Fruit fly (Drosophila melanogaster): ENCODE results near the gene CG32318.
"Not testable (repeated sequence)": the region's sequence is repeated elsewhere in the genome, so short reads cannot be mapped to it uniquely, and the experiment has no call there.

Gene CG32318

dm6 chr3L:1251712-1252111 is 5.0 kb upstream of the CG32318 start, which contains the start of the genes CG9130 and CG9133:
Gene CG9130 (plus strand): TSS chr3L:1252012.
Gene CG9133 (plus strand): TSS chr3L:1252012.
- TF ChIP-seq ttk (optimal IDR thresholded peaks at IDR 0.05) (no peak), h (optimal IDR thresholded peaks at IDR 0.05) (no peak)

dm6 chr3L:1250396-1250795 is 3.7 kb upstream of the CG32318 start, which contains the start of gene Bfc:
Gene Bfc (plus strand): TSS chr3L:1250696.
- TF ChIP-seq Myc (optimal IDR thresholded peaks at IDR 0.05) = no peak
- TF ChIP-seq insv (optimal IDR thresholded peaks at IDR 0.05) = no peak
- no peak for TF ChIP-seq ttk (optimal IDR thresholded peaks at IDR 0.05)
- TF ChIP-seq psq (optimal IDR thresholded peaks at IDR 0.05) = no peak
- no peak for TF ChIP-seq Sin3A (optimal IDR thresholded peaks at IDR 0.05)
- no peak for TF ChIP-seq h (optimal IDR thresholded peaks at IDR 0.05)

dm6 chr3L:1247627-1248295 is 1.0 kb upstream of the CG32318 start, which contains the start of the genes Psf1 and Sac1:
Gene Psf1 (minus strand): TSS chr3L:1247677.
Gene Sac1 (plus strand): TSS chr3L:1247817.
- TF ChIP-seq insv (optimal IDR thresholded peaks at IDR 0.05) (no peak), h (optimal IDR thresholded peaks at IDR 0.05) (no peak), psq (optimal IDR thresholded peaks at IDR 0.05) (no peak), Sin3A (optimal IDR thresholded peaks at IDR 0.05) (no peak), ttk (optimal IDR thresholded peaks at IDR 0.05) (no peak), Myc (optimal IDR thresholded peaks at IDR 0.05) (no peak)

dm6 chr3L:1245810-1246209 is 913 bp downstream of the CG32318 start, which contains the start of gene Klp61F:
Gene Klp61F (minus strand): TSS chr3L:1245910.
- TF ChIP-seq insv, psq, Myc (optimal IDR thresholded peaks at IDR 0.05): not testable (repeated sequence)

dm6 chr3L:1238219-1238618 is 8.5 kb downstream of the CG32318 start, which contains the start of gene CG9192:
Gene CG9192 (minus strand): TSS chr3L:1238319.
- TF ChIP-seq h (optimal IDR thresholded peaks at IDR 0.05) (no peak), Sin3A (optimal IDR thresholded peaks at IDR 0.05) (no peak), Myc (optimal IDR thresholded peaks at IDR 0.05) (no peak), insv (optimal IDR thresholded peaks at IDR 0.05) (no peak), psq (optimal IDR thresholded peaks at IDR 0.05) (no peak)

dm6 chr3L:1235426-1235825 is 11.3 kb downstream of the CG32318 start, which contains the start of gene galene:
Gene galene (plus strand): TSS chr3L:1235726.
- no peak for TF ChIP-seq h (optimal IDR thresholded peaks at IDR 0.05)
- TF ChIP-seq Myc (optimal IDR thresholded peaks at IDR 0.05) = no peak
- TF ChIP-seq psq (optimal IDR thresholded peaks at IDR 0.05) = no peak
- TF ChIP-seq Sin3A (optimal IDR thresholded peaks at IDR 0.05) = no peak
- TF ChIP-seq insv (optimal IDR thresholded peaks at IDR 0.05) = no peak
- TF ChIP-seq ttk (optimal IDR thresholded peaks at IDR 0.05) = no peak

- TF ChIP-seq psq (optimal IDR thresholded peaks at IDR 0.05) (no peak), Myc (optimal IDR thresholded peaks at IDR 0.05) (no peak), Sin3A (optimal IDR thresholded peaks at IDR 0.05) (no peak), insv (optimal IDR thresholded peaks at IDR 0.05) (no peak), h (optimal IDR thresholded peaks at IDR 0.05) (no peak), ttk (optimal IDR thresholded peaks at IDR 0.05) (no peak)
These were observed 12.9 kb downstream of the CG32318 start, which contains the start of gene CG33966 for dm6 chr3L:1233830-1234229. Gene CG33966 (plus strand): TSS chr3L:1234130.

dm6 chr3L:1232582-1232981 is 14.1 kb downstream of the CG32318 start, which contains the start of gene CG33965:
Gene CG33965 (plus strand): TSS chr3L:1232882.
- no peak for TF ChIP-seq Sin3A (optimal IDR thresholded peaks at IDR 0.05)
- TF ChIP-seq psq (optimal IDR thresholded peaks at IDR 0.05) = no peak
- TF ChIP-seq ttk (optimal IDR thresholded peaks at IDR 0.05) = no peak
- TF ChIP-seq insv (optimal IDR thresholded peaks at IDR 0.05) = no peak
- no peak for TF ChIP-seq Myc (optimal IDR thresholded peaks at IDR 0.05)
- no peak for TF ChIP-seq h (optimal IDR thresholded peaks at IDR 0.05)

dm6 chr3L:1227303-1227797 is 19.4 kb downstream of the CG32318 start, which contains the start of gene LysS:
Gene LysS (plus strand): TSS chr3L:1227747.
- TF ChIP-seq h (optimal IDR thresholded peaks at IDR 0.05) (no peak), insv (optimal IDR thresholded peaks at IDR 0.05) (no peak), Sin3A (optimal IDR thresholded peaks at IDR 0.05) (no peak), psq (optimal IDR thresholded peaks at IDR 0.05) (no peak), Myc (optimal IDR thresholded peaks at IDR 0.05) (no peak), ttk (optimal IDR thresholded peaks at IDR 0.05) (no peak)

dm6 chr3L:1218596-1218995 is 28.1 kb downstream of the CG32318 start, which contains the start of gene LysP:
Gene LysP (minus strand): TSS chr3L:1218696.
- no peak for TF ChIP-seq ttk (optimal IDR thresholded peaks at IDR 0.05)
- TF ChIP-seq Sin3A (optimal IDR thresholded peaks at IDR 0.05) = no peak
- no peak for TF ChIP-seq psq (optimal IDR thresholded peaks at IDR 0.05)
- no peak for TF ChIP-seq Myc (optimal IDR thresholded peaks at IDR 0.05)
- TF ChIP-seq h (optimal IDR thresholded peaks at IDR 0.05) = no peak
- no peak for TF ChIP-seq insv (optimal IDR thresholded peaks at IDR 0.05)

dm6 chr3L:1216460-1216859 is 30.3 kb downstream of the CG32318 start:
- TF ChIP-seq insv (optimal IDR thresholded peaks at IDR 0.05) (no peak), h (optimal IDR thresholded peaks at IDR 0.05) (no peak), Myc (optimal IDR thresholded peaks at IDR 0.05) (no peak), psq (optimal IDR thresholded peaks at IDR 0.05) (no peak), ttk (optimal IDR thresholded peaks at IDR 0.05) (no peak), Sin3A (optimal IDR thresholded peaks at IDR 0.05) (no peak)

dm6 chr3L:1212571-1212970 is 34.2 kb downstream of the CG32318 start, which contains the start of gene LysE:
Gene LysE (plus strand): TSS chr3L:1212827.
- TF ChIP-seq Myc (optimal IDR thresholded peaks at IDR 0.05) (no peak), h (optimal IDR thresholded peaks at IDR 0.05) (no peak)
